Worm (Caenorhabditis elegans) whole organism, L3 larva: Measurements from ENCODE around the gene pdf-1.

Source experiments
- ZK546.5 ChIP-seq: sonication (generic microtip); optimal IDR thresholded peaks from 2 replicates; lab custom pipeline; 2017; ENCODE audit warnings: missing biosample characterization, missing genetic modification characterization
- aly-2 ChIP-seq: fragments of 150-350 bp; optimal IDR thresholded peaks from 2 replicates; lab custom pipeline; 2014; ENCODE audit warnings: missing biosample characterization, missing genetic modification characterization
- ama-1 ChIP-seq: fragments of 150-350 bp; optimal IDR thresholded peaks from 2 replicates; lab custom pipeline; 2018
- ceh-16 ChIP-seq: sonication (generic microtip); optimal IDR thresholded peaks from 2 replicates; lab custom pipeline; 2017; ENCODE audit warnings: missing biosample characterization, missing genetic modification characterization
- ceh-28 ChIP-seq: fragments of 150-350 bp; optimal IDR thresholded peaks from 2 replicates; lab custom pipeline; 2014; ENCODE audit warnings: missing biosample characterization, missing genetic modification reagents, missing genetic modification characterization
- ceh-82 ChIP-seq: fragments of 150-350 bp; optimal IDR thresholded peaks from 2 replicates; lab custom pipeline; 2014; ENCODE audit warnings: missing biosample characterization, missing genetic modification characterization
- ceh-9 ChIP-seq: sonication (generic microtip); optimal IDR thresholded peaks from 2 replicates; lab custom pipeline; 2018; ENCODE audit warnings: missing biosample characterization, missing genetic modification characterization
- daf-12 ChIP-seq: fragments of 150-350 bp; optimal IDR thresholded peaks from 2 replicates; lab custom pipeline; 2014; ENCODE audit warnings: missing biosample characterization, missing genetic modification reagents, missing genetic modification characterization
- egl-27 ChIP-seq: sonication (generic microtip); optimal IDR thresholded peaks from 4 replicates; lab custom pipeline; 2017; ENCODE audit warnings: missing biosample characterization, missing genetic modification reagents, missing genetic modification characterization
- egl-5 ChIP-seq: fragments of 150-350 bp; optimal IDR thresholded peaks from 2 replicates; lab custom pipeline; 2017; ENCODE audit warnings: missing biosample characterization, missing genetic modification reagents, missing genetic modification characterization, inconsistent platforms
- elt-1 ChIP-seq: fragments of 150-350 bp; optimal IDR thresholded peaks from 2 replicates; lab custom pipeline; 2014; ENCODE audit warnings: missing biosample characterization, missing genetic modification characterization
- elt-2 ChIP-seq: sonication (generic microtip); optimal IDR thresholded peaks from 2 replicates; lab custom pipeline; 2016; ENCODE audit warnings: missing genetic modification reagents, mild to moderate bottlenecking, missing genetic modification characterization, missing compliant biosample characterization
- elt-3 ChIP-seq, 3 experiments: fragments of 150-350 bp in 1 of 3; sonication (generic microtip) in 2 of 3; optimal IDR thresholded peaks; 2 replicates in 2 of 3; 4 replicates in 1 of 3; lab custom pipeline; 2014 to 2017; ENCODE audit warnings: missing biosample characterization in 3 of 3, missing genetic modification characterization in 3 of 3
- eor-1 ChIP-seq, 2 experiments: fragments of 150-350 bp; optimal IDR thresholded peaks; 2 replicates each; lab custom pipeline; 2014 to 2018; ENCODE audit warnings: missing biosample characterization in 2 of 2, missing genetic modification characterization in 2 of 2
- fkh-10 ChIP-seq: sonication (generic microtip); optimal IDR thresholded peaks from 2 replicates; lab custom pipeline; 2017; ENCODE audit warnings: missing biosample characterization, missing genetic modification reagents, missing genetic modification characterization
- fkh-2 ChIP-seq: fragments of 150-350 bp; optimal IDR thresholded peaks from 2 replicates; lab custom pipeline; 2014; ENCODE audit warnings: missing biosample characterization, missing genetic modification reagents, missing genetic modification characterization
- fos-1 ChIP-seq: fragments of 150-350 bp; optimal IDR thresholded peaks from 2 replicates; lab custom pipeline; 2014; ENCODE audit warnings: missing biosample characterization, missing genetic modification characterization
- hmg-11 ChIP-seq: sonication (generic microtip); optimal IDR thresholded peaks from 2 replicates; lab custom pipeline; 2016; ENCODE audit warnings: missing genetic modification characterization, missing compliant biosample characterization
- jun-1 ChIP-seq: fragments of 150-350 bp; optimal IDR thresholded peaks from 2 replicates; lab custom pipeline; 2014; ENCODE audit warnings: missing biosample characterization, missing genetic modification reagents, missing genetic modification characterization
- lin-15B ChIP-seq: fragments of 150-350 bp; optimal IDR thresholded peaks from 2 replicates; lab custom pipeline; 2014; ENCODE audit warnings: missing biosample characterization, missing genetic modification characterization
- lin-39 ChIP-seq: fragments of 150-350 bp; optimal IDR thresholded peaks from 2 replicates; lab custom pipeline; 2018; ENCODE audit warnings: missing biosample characterization, missing genetic modification reagents, missing genetic modification characterization
- lsy-12 ChIP-seq: sonication (generic microtip); optimal IDR thresholded peaks from 2 replicates; lab custom pipeline; 2016; ENCODE audit warnings: mild to moderate bottlenecking, missing genetic modification characterization, missing compliant biosample characterization
- mdl-1 ChIP-seq: fragments of 150-350 bp; optimal IDR thresholded peaks from 2 replicates; lab custom pipeline; 2014; ENCODE audit warnings: missing biosample characterization, missing genetic modification characterization
- mml-1 ChIP-seq: fragments of 150-350 bp; sonication (generic microtip); optimal IDR thresholded peaks from 3 replicates; lab custom pipeline; 2014; ENCODE audit warnings: missing biosample characterization, missing genetic modification characterization
- nhr-11 ChIP-seq: fragments of 150-350 bp; optimal IDR thresholded peaks from 2 replicates; lab custom pipeline; 2014; ENCODE audit warnings: missing biosample characterization, missing genetic modification characterization
- nhr-12 ChIP-seq: fragments of 150-350 bp; optimal IDR thresholded peaks from 2 replicates; lab custom pipeline; 2014; ENCODE audit warnings: missing biosample characterization, missing genetic modification characterization
- nhr-23 ChIP-seq: fragments of 150-350 bp; optimal IDR thresholded peaks from 2 replicates; lab custom pipeline; 2014; ENCODE audit warnings: missing biosample characterization, missing genetic modification reagents, missing genetic modification characterization
- nhr-237 ChIP-seq: fragments of 150-350 bp; optimal IDR thresholded peaks from 2 replicates; lab custom pipeline; 2014; ENCODE audit warnings: missing biosample characterization, missing genetic modification characterization
- nhr-25 ChIP-seq: sonication (generic microtip); optimal IDR thresholded peaks from 2 replicates; lab custom pipeline; 2017; ENCODE audit warnings: missing biosample characterization, missing genetic modification characterization
- nhr-28 ChIP-seq: fragments of 150-350 bp; optimal IDR thresholded peaks from 2 replicates; lab custom pipeline; 2014; ENCODE audit warnings: missing biosample characterization, missing genetic modification characterization
- nhr-43 ChIP-seq: sonication (generic microtip); optimal IDR thresholded peaks from 2 replicates; lab custom pipeline; 2016; ENCODE audit warnings: mild to moderate bottlenecking, missing genetic modification characterization, missing compliant biosample characterization; ENCODE audit not compliant: poor library complexity, severe bottlenecking
- nhr-67 ChIP-seq: fragments of 150-350 bp; optimal IDR thresholded peaks from 2 replicates; lab custom pipeline; 2014; ENCODE audit warnings: missing biosample characterization, missing genetic modification characterization
- nhr-76 ChIP-seq: fragments of 150-350 bp; sonication (generic microtip); optimal IDR thresholded peaks from 5 replicates; lab custom pipeline; 2014; ENCODE audit warnings: missing biosample characterization, missing genetic modification characterization
- nhr-77 ChIP-seq: fragments of 150-350 bp; optimal IDR thresholded peaks from 2 replicates; lab custom pipeline; 2014; ENCODE audit warnings: missing biosample characterization, missing genetic modification characterization
- pha-4 ChIP-seq: fragments of 150-350 bp; optimal IDR thresholded peaks from 2 replicates; lab custom pipeline; 2014; ENCODE audit warnings: missing biosample characterization, missing genetic modification reagents, missing genetic modification characterization
- pqm-1 ChIP-seq: fragments of 150-350 bp; optimal IDR thresholded peaks from 2 replicates; lab custom pipeline; 2017; ENCODE audit warnings: missing biosample characterization, missing genetic modification characterization, inconsistent platforms
- sea-2 ChIP-seq: fragments of 150-350 bp; sonication (generic microtip); optimal IDR thresholded peaks from 4 replicates; lab custom pipeline; 2014; ENCODE audit warnings: missing biosample characterization, missing genetic modification reagents, missing genetic modification characterization
- skn-1 ChIP-seq: fragments of 150-350 bp; optimal IDR thresholded peaks from 2 replicates; lab custom pipeline; 2014; ENCODE audit warnings: missing biosample characterization, missing genetic modification characterization
- snpc-4 ChIP-seq: fragments of 150-350 bp; optimal IDR thresholded peaks from 2 replicates; lab custom pipeline; 2014; ENCODE audit warnings: missing biosample characterization, missing genetic modification characterization
- tbx-2 ChIP-seq: sonication (generic microtip); optimal IDR thresholded peaks from 2 replicates; lab custom pipeline; 2016; ENCODE audit warnings: mild to moderate bottlenecking, missing genetic modification characterization, missing compliant biosample characterization
- unc-39 ChIP-seq: sonication (generic microtip); optimal IDR thresholded peaks from 4 replicates; lab custom pipeline; 2017; ENCODE audit warnings: missing biosample characterization, missing genetic modification characterization
- unc-62 ChIP-seq: fragments of 150-350 bp; sonication (generic microtip); optimal IDR thresholded peaks from 4 replicates; lab custom pipeline; 2014; ENCODE audit warnings: missing biosample characterization, missing genetic modification reagents, missing genetic modification characterization
- zag-1 ChIP-seq: fragments of 150-350 bp; optimal IDR thresholded peaks from 2 replicates; lab custom pipeline; 2014; ENCODE audit warnings: missing biosample characterization, missing genetic modification characterization
- ztf-11 ChIP-seq: fragments of 150-350 bp; optimal IDR thresholded peaks from 2 replicates; lab custom pipeline; 2014; ENCODE audit warnings: missing biosample characterization, missing genetic modification characterization
- ztf-4 ChIP-seq: fragments of 150-350 bp; optimal IDR thresholded peaks from 2 replicates; lab custom pipeline; 2014; ENCODE audit warnings: missing biosample characterization, missing genetic modification characterization

Gene pdf-1

DNA sequence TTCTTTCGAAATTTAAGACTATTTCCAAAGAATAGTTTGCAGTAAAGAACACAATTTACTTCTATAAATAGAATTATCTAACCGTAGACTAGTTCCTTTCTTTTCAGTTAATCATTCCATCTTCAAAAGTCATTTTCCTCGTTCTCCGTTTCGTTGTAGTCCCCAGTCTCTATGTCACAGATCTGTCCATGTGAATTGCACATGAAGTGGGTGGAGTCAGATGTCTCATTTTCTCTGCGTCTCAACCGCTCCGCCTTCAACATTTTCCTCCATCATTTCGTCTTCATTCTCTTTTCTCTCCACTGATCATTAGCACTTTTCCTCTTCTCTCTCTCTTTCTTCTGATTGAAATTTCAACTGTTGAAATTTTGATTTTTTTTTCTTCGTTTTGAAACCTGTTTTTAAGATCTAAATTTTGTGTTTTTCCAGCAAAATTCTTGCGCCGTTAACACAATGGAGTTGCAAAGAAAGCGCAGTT, 14.7 kb downstream of the pdf-1 start, which contains the start of gene T07E3.4 (continued):
- TF ChIP-seq nhr-77 (tag; lab: Kevin White, UChicago) (no peak), nhr-76 (tag; lab: Kevin White, UChicago) (no peak), tbx-2 (peak; percentile 25), mdl-1 (tag; lab: Kevin White, UChicago) (no peak), ztf-11 (tag; lab: Kevin White, UChicago) (no peak), elt-2 (tag; lab: Kevin White, UChicago) (peak; percentile 54), snpc-4 (tag; lab: Kevin White, UChicago) (no peak), pqm-1 (tag; lab: Kevin White, UChicago) (peak; percentile 65), nhr-43 (tag; lab: Kevin White, UChicago) (peak; percentile 68), zag-1 (tag; lab: Kevin White, UChicago) (no peak), ama-1 (no peak), elt-3 (tag; optimal IDR thresholded peaks at IDR 0.05; lab: Kevin White, UChicago) (no peak), nhr-12 (tag; lab: Kevin White, UChicago) (no peak), ztf-4 (no peak), ceh-9 (tag; lab: Kevin White, UChicago) (no peak), egl-5 (tag; lab: Kevin White, UChicago) (no peak), mml-1 (tag; lab: Kevin White, UChicago) (peak; percentile 96), lin-39 (tag; lab: Kevin White, UChicago) (peak; percentile 78), unc-62 (GFP tag; lab: Kevin White, UChicago) (no peak), nhr-25 (tag; lab: Kevin White, UChicago) (peak; percentile 82)
- TF ChIP-seq, all 47 proteins: peak for 17

DNA sequence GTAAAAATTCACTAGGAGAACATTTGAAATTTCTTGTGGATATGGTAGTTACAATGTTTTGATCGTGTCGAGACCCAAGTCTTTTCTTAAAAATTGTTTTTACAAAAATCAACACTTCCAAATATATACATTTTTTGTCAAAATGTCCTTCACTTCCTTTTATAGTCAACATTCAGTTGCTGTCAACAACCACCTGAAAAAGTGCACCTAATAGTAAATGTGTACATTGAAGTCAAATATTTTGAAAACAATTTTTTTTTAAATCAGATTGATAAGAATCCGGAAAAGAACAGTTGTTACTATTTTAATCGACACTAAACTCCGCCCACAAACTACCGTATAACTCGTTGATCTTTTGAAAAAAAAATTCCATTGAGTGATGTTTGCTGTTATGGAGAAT, 16.6 kb downstream of the pdf-1 start:
- TF ChIP-seq pha-4 (tag; lab: Kevin White, UChicago) (peak; percentile 18), nhr-237 (tag; lab: Kevin White, UChicago) (no peak), elt-2 (tag; lab: Kevin White, UChicago) (no peak), ztf-4 (no peak), nhr-11 (tag; lab: Kevin White, UChicago) (no peak), aly-2 (tag; lab: Kevin White, UChicago) (no peak), fkh-2 (tag; lab: Kevin White, UChicago) (no peak)

DNA sequence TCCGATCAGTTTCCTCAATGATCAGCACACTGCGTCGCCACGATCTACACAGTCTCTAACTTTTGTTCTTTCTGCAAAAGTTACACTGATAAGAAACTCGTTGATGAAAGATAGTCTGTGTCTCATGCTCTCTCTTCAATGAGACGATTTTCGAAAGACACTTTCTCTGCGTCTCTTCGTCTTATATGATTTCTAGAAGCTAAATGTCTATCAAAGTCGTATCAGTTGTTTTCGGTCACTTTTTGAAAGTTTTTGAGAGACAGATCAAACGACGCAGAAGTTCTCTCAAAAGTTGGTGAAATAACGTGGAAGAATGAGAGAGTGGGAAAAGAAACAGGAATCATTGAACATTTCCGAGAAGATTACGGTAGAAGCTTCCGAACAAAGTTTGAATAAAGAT, 17.1 kb downstream of the pdf-1 start:
- TF ChIP-seq nhr-12 (tag; lab: Kevin White, UChicago) (no peak), nhr-67 (no peak), unc-62 (GFP tag; lab: Kevin White, UChicago) (peak; percentile 19), nhr-77 (tag; lab: Kevin White, UChicago) (no peak), ztf-11 (tag; lab: Kevin White, UChicago) (no peak), elt-1 (tag; lab: Kevin White, UChicago) (no peak), ceh-28 (tag; lab: Kevin White, UChicago) (peak; percentile 53), skn-1 (tag; lab: Kevin White, UChicago) (no peak), ceh-16 (no peak), lin-39 (tag; lab: Kevin White, UChicago) (no peak), jun-1 (tag; lab: Kevin White, UChicago) (no peak), pqm-1 (tag; lab: Kevin White, UChicago) (peak; percentile 79), mml-1 (tag; lab: Kevin White, UChicago) (peak; percentile 28), aly-2 (tag; lab: Kevin White, UChicago) (no peak), ztf-4 (no peak), nhr-43 (tag; lab: Kevin White, UChicago) (peak; percentile 64), unc-39 (no peak), daf-12 (tag; lab: Kevin White, UChicago) (no peak), ceh-9 (tag; lab: Kevin White, UChicago) (no peak), sea-2 (no peak), nhr-28 (tag; lab: Kevin White, UChicago) (no peak), pha-4 (tag; lab: Kevin White, UChicago) (no peak), ama-1 (peak; percentile 31), snpc-4 (tag; lab: Kevin White, UChicago) (no peak), nhr-11 (tag; lab: Kevin White, UChicago) (no peak), eor-1 (tag; optimal IDR thresholded peaks at IDR 0.05; lab: Kevin White, UChicago) (no peak), elt-2 (tag; lab: Kevin White, UChicago) (peak; percentile 83), lin-15B (peak; percentile 30), zag-1 (tag; lab: Kevin White, UChicago) (no peak), egl-27 (tag; lab: Kevin White, UChicago) (peak; percentile 56), nhr-23 (tag; lab: Kevin White, UChicago) (peak; percentile 84), mdl-1 (tag; lab: Kevin White, UChicago) (no peak), fkh-10 (GFP tag; lab: Kevin White, UChicago) (no peak), ZK546.5 (no peak), ceh-82 (no peak), lsy-12 (tag; lab: Kevin White, UChicago) (no peak), tbx-2 (no peak), fos-1 (no peak), elt-3 (tag; optimal IDR thresholded peaks at IDR 0.05; lab: Kevin White, UChicago) (peak; percentile 41 to 84 (median 77)), hmg-11 (tag; lab: Kevin White, UChicago) (no peak), fkh-2 (tag; lab: Kevin White, UChicago) (no peak), nhr-76 (tag; lab: Kevin White, UChicago) (peak; percentile 19), nhr-237 (tag; lab: Kevin White, UChicago) (no peak)
